Worm (Caenorhabditis elegans): Measurements from ENCODE around the gene C47E12.11.

DNA sequence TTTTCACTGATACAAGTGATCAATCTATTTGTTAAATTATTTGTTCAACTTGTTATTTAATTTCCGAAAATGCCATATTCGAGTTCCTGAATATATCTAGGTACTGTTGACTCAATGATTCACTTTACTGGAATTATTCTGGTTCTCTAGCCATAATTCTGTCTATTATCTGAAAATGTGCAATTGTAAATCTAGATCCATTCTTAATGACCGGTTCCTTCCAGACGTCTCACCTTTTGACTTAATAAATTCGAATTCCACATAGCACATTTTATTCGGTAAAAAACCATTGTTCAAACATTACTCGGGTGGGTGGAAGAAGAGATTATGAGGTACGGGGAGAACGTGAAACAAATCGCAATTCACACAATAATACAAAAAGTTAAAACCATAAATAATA is 20.2 kb downstream of the C47E12.11 start:
- TF ChIP-seq pha-4 (GFP tag; IDR thresholded peaks at IDR 0.05) = no peak; the same call in 1 of the 2 replicates
- no peak for TF ChIP-seq pha-4 (tag; optimal IDR thresholded peaks at IDR 0.05)
- TF ChIP-seq ztf-11 (tag; optimal IDR thresholded peaks at IDR 0.05) = no peak
- TF ChIP-seq attf-4 (tag; optimal IDR thresholded peaks at IDR 0.05) = no peak
- no peak for TF ChIP-seq ceh-44 (GFP tag; IDR thresholded peaks at IDR 0.05)
- TF ChIP-seq mep-1 (tag; optimal IDR thresholded peaks at IDR 0.05) = no peak
- no peak for TF ChIP-seq hlh-30 (tag; optimal IDR thresholded peaks at IDR 0.05; ENCODE audit: insufficient read depth)
- no peak for TF ChIP-seq nhr-77 (tag; optimal IDR thresholded peaks at IDR 0.05)
- TF ChIP-seq aly-2 (tag; optimal IDR thresholded peaks at IDR 0.05) = no peak
- TF ChIP-seq dve-1 (tag; optimal IDR thresholded peaks at IDR 0.05; ENCODE audit: insufficient read depth) = no peak

All from whole organism, L4 larva.